Worm (Caenorhabditis elegans): ENCODE results near the gene C07G3.15.

- TF ChIP-seq ref-1 (GFP tag; conservative IDR thresholded peaks at IDR 0.05), result no peak
- TF ChIP-seq T22C8.4 (GFP tag; IDR thresholded peaks at IDR 0.05), result no peak
- TF ChIP-seq ztf-23 (GFP tag; IDR thresholded peaks at IDR 0.05), result no peak
- TF ChIP-seq flt-1 (GFP tag; IDR thresholded peaks at IDR 0.05), result no peak
These were observed 41.5 kb upstream of the C07G3.15 start, which contains the start of gene nhr-93 for ce11 chrV:3538307-3538706.
